Worm (Caenorhabditis elegans) whole organism, early embryonic: Measurements from ENCODE around the gene E02C12.19.
A peak's percentile ranks its signal among the peaks of the same experiment; 100 is the strongest.

Experiments used
- B0310.2 ChIP-seq: sonication (generic microtip); optimal IDR thresholded peaks from 2 replicates; lab custom pipeline; 2016; ENCODE audit warnings: mild to moderate bottlenecking, missing genetic modification characterization, missing compliant biosample characterization
- F13C5.2 ChIP-seq: sonication (generic microtip); optimal IDR thresholded peaks from 2 replicates; lab custom pipeline; 2017; ENCODE audit warnings: mild to moderate bottlenecking, missing genetic modification characterization, inconsistent platforms, missing compliant biosample characterization
- aly-1 ChIP-seq: sonication (generic microtip); optimal IDR thresholded peaks from 2 replicates; lab custom pipeline; 2016; ENCODE audit warnings: missing genetic modification characterization, missing compliant biosample characterization
- ama-1 ChIP-seq: fragments of 150-350 bp; optimal IDR thresholded peaks from 2 replicates; lab custom pipeline; 2014
- ceh-13 ChIP-seq: fragments of 200-800 bp; sonication (Bioruptor generic); optimal IDR thresholded peaks from 2 replicates; lab custom pipeline; 2018; ENCODE audit warnings: mild to moderate bottlenecking, missing genetic modification characterization, missing compliant biosample characterization
- ceh-36 ChIP-seq: sonication (generic microtip); optimal IDR thresholded peaks from 2 replicates; lab custom pipeline; 2016; ENCODE audit warnings: missing genetic modification characterization, inconsistent platforms, missing compliant biosample characterization
- ets-7 ChIP-seq: sonication (generic microtip); optimal IDR thresholded peaks from 2 replicates; lab custom pipeline; 2016; ENCODE audit warnings: missing genotype, missing genetic modification characterization, missing compliant biosample characterization
- flt-1 ChIP-seq: fragments of 200-800 bp; sonication (Bioruptor generic); IDR thresholded peaks from 2 replicates; pipeline ENCODE4 v1.3.6; 2022; ENCODE audit warnings: missing genetic modification characterization, missing compliant biosample characterization
- hmbx-1 ChIP-seq: sonication (generic microtip); optimal IDR thresholded peaks from 2 replicates; lab custom pipeline; 2016; ENCODE audit warnings: mild to moderate bottlenecking, missing genetic modification characterization, missing compliant biosample characterization
- hmg-4 ChIP-seq: fragments of 200-800 bp; sonication (Bioruptor generic); optimal IDR thresholded peaks from 2 replicates; lab custom pipeline; 2018; ENCODE audit warnings: mild to moderate bottlenecking, missing genetic modification characterization, missing compliant biosample characterization
- hnd-1 ChIP-seq: sonication (generic microtip); optimal IDR thresholded peaks from 2 replicates; lab custom pipeline; 2016; ENCODE audit warnings: missing genetic modification characterization, missing compliant biosample characterization
- pes-1 ChIP-seq: fragments of 200-800 bp; sonication (Bioruptor generic); IDR thresholded peaks from 2 replicates; pipeline ENCODE4 v1.3.6; 2022; ENCODE audit warnings: missing genetic modification reagents, missing genetic modification characterization, missing compliant biosample characterization
- scrt-1 ChIP-seq: fragments of 200-800 bp; sonication (Bioruptor generic); IDR thresholded peaks from 2 replicates; pipeline ENCODE4 v1.3.6; 2022; ENCODE audit warnings: missing genetic modification characterization, missing compliant biosample characterization
- sea-1 ChIP-seq: fragments of 200-800 bp; sonication (Bioruptor generic); conservative IDR thresholded peaks from 2 replicates; pipeline ENCODE4 v1.3.6; 2022; ENCODE audit warnings: missing genetic modification characterization, missing compliant biosample characterization
- tbx-11 ChIP-seq: fragments of 200-800 bp; sonication (Bioruptor generic); IDR thresholded peaks from 2 replicates; pipeline ENCODE4 v1.3.6; 2022; ENCODE audit warnings: missing genetic modification characterization, missing compliant biosample characterization
- tbx-37 ChIP-seq: fragments of 200-800 bp; sonication (Bioruptor generic); conservative IDR thresholded peaks from 2 replicates; pipeline ENCODE4 v1.3.6; 2022; ENCODE audit warnings: missing genetic modification reagents, missing genetic modification characterization, missing compliant biosample characterization
- tra-4 ChIP-seq: sonication (generic microtip); optimal IDR thresholded peaks from 2 replicates; lab custom pipeline; 2017; ENCODE audit warnings: missing genetic modification characterization, missing compliant biosample characterization

E02C12.19 gene

ce11 chrV:9376417-9376816, at the start of gene E02C12.19:
E02C12.19 (minus strand) TSS chrV:9376517.
- TF ChIP-seq hmg-4 (GFP tag; lab: Kevin White, UChicago) (no peak), tbx-37 (no peak), F13C5.2 (tag; lab: Kevin White, UChicago) (no peak), scrt-1 (GFP tag; lab: Robert Waterston, UW) (no peak), hmbx-1 (tag; lab: Kevin White, UChicago) (no peak), tra-4 (tag; lab: Kevin White, UChicago) (no peak), ceh-36 (tag; lab: Kevin White, UChicago) (no peak), tbx-11 (no peak), ceh-13 (GFP tag; lab: Kevin White, UChicago) (no peak), sea-1 (GFP tag; lab: Robert Waterston, UW) (no peak), ama-1 (lab: Kevin White, UChicago) (no peak), aly-1 (tag; lab: Kevin White, UChicago) (no peak), hnd-1 (tag; lab: Kevin White, UChicago) (no peak), ets-7 (no peak), pes-1 (no peak), flt-1 (no peak), B0310.2 (tag; lab: Kevin White, UChicago) (no peak)

ce11 chrV:9425593-9425992, 49.3 kb upstream of the E02C12.19 start, which contains the start of gene F36D4.5:
F36D4.5 (minus strand) TSS chrV:9425817.
- TF ChIP-seq flt-1 (no peak), tra-4 (tag; lab: Kevin White, UChicago) (no peak), scrt-1 (GFP tag; lab: Robert Waterston, UW) (no peak), ceh-13 (GFP tag; lab: Kevin White, UChicago) (no peak), ama-1 (lab: Kevin White, UChicago) (no peak)

DNA sequence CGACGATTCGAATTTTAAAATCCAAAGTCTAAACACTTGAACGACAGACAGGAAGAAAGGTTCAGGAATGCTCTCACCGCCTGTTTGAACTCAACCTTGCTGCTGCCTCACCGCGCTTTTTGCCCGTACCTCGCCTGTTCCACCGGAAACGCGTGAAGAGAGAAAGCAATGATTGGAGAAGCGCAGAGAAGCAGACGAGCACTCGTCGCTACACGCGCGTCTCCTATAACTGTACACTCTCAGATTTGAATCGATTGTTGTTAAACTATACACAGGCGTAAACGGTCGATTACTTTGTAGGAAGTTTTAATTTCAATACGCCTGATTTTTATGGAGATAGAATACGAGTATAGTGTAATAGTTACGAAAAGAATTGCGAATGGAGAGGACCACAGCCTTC, 48.2 kb upstream of the E02C12.19 start:
- TF ChIP-seq hmbx-1 (tag; lab: Kevin White, UChicago): no peak
- no peak for TF ChIP-seq scrt-1 (GFP tag; lab: Robert Waterston, UW)
- peak; percentile 51 for TF ChIP-seq ets-7
- no peak for TF ChIP-seq pes-1
- TF ChIP-seq F13C5.2 (tag; lab: Kevin White, UChicago): peak; percentile 25
- TF ChIP-seq hmg-4 (GFP tag; lab: Kevin White, UChicago): peak; percentile 19
- TF ChIP-seq aly-1 (tag; lab: Kevin White, UChicago): no peak
- no peak for TF ChIP-seq B0310.2 (tag; lab: Kevin White, UChicago)

DNA sequence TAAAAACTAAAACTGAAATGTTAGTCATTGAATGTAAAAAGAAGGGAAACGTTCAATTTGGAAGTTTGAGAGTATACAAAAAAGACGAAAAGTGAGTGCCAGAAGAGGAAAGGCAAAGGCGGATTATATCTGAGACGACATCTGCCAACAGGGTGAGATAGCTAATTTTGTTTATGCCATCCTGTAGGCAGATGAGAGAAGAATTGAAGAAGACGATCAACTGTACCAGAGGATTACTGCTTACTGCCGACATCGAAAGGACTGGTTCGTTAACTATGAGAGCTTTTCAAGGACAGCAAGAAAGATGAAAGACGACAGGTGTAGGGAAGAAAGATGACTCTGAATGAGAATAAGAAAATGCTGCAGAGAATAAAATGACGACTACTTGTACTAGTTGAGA, 47.2 kb upstream of the E02C12.19 start:
- TF ChIP-seq tbx-11: no peak
- TF ChIP-seq pes-1: no peak
- no peak for TF ChIP-seq tra-4 (tag; lab: Kevin White, UChicago)
- TF ChIP-seq ama-1 (lab: Kevin White, UChicago): no peak
- no peak for TF ChIP-seq tbx-37
- no peak for TF ChIP-seq hnd-1 (tag; lab: Kevin White, UChicago)
- no peak for TF ChIP-seq sea-1 (GFP tag; lab: Robert Waterston, UW)
- no peak for TF ChIP-seq B0310.2 (tag; lab: Kevin White, UChicago)
- no peak for TF ChIP-seq flt-1
- TF ChIP-seq scrt-1 (GFP tag; lab: Robert Waterston, UW): no peak
- no peak for TF ChIP-seq hmbx-1 (tag; lab: Kevin White, UChicago)
- TF ChIP-seq ets-7: no peak
- TF ChIP-seq ceh-13 (GFP tag; lab: Kevin White, UChicago): no peak
- TF ChIP-seq aly-1 (tag; lab: Kevin White, UChicago): no peak
- no peak for TF ChIP-seq ceh-36 (tag; lab: Kevin White, UChicago)
- TF ChIP-seq hmg-4 (GFP tag; lab: Kevin White, UChicago): no peak
- no peak for TF ChIP-seq F13C5.2 (tag; lab: Kevin White, UChicago)

DNA sequence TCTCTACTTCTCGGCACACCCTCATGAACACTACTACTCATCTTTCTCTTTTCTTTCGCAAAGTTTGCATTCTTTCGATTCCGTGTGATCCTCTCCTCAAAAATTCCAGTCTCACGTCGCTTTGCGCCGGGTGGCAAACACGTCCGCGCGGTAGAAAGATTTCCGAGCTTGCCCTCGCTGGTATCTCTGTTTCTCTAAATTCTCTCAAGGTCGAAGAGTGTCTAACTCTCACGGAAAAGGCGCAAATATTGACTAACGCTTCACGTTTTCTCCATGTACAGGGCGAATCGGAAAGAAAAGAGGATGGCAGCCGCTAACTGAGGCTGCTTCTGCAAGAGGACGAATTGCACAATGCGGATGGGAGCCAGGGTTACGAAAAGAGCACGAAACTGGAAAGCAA, 46.4 kb upstream of the E02C12.19 start:
- TF ChIP-seq ama-1 (lab: Kevin White, UChicago) (no peak), hmg-4 (GFP tag; lab: Kevin White, UChicago) (peak; percentile 66)

DNA sequence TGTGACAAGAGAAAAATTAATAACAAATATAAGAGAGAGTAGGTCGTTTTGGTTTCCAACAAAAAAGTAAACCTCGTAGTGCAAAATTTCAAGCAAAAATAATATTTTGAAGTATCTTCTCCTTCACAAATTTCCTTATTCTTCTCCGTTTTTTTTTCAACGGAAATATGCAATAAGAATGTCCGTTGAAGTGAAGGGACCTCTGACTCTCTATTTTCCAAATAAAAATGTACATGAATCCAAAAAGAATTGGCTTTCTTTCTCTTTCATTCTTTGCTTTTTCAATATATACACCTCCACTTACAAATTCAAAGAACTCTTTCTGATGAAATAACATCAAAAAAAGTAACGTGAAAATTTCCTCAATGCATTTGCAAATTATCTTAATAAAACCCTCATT, 40.3 kb upstream of the E02C12.19 start, which contains the start of gene F36D4.1:
F36D4.1 (plus strand) TSS at position 301 of the 400 bp plus-strand sequence.
- TF ChIP-seq hmbx-1 (tag; lab: Kevin White, UChicago): no peak
- TF ChIP-seq tra-4 (tag; lab: Kevin White, UChicago): no peak
- no peak for TF ChIP-seq ceh-13 (GFP tag; lab: Kevin White, UChicago)
- TF ChIP-seq scrt-1 (GFP tag; lab: Robert Waterston, UW): no peak
- no peak for TF ChIP-seq hnd-1 (tag; lab: Kevin White, UChicago)
- TF ChIP-seq ceh-36 (tag; lab: Kevin White, UChicago): no peak
- TF ChIP-seq B0310.2 (tag; lab: Kevin White, UChicago): no peak
- TF ChIP-seq pes-1: no peak
- no peak for TF ChIP-seq aly-1 (tag; lab: Kevin White, UChicago)
- no peak for TF ChIP-seq ets-7
- TF ChIP-seq flt-1: no peak

- TF ChIP-seq ceh-36 (tag; lab: Kevin White, UChicago) (no peak), scrt-1 (GFP tag; lab: Robert Waterston, UW) (no peak), F13C5.2 (tag; lab: Kevin White, UChicago) (no peak), ceh-13 (GFP tag; lab: Kevin White, UChicago) (no peak), pes-1 (no peak), sea-1 (GFP tag; lab: Robert Waterston, UW) (no peak), tbx-11 (no peak), tra-4 (tag; lab: Kevin White, UChicago) (no peak)
Observed at ce11 chrV:9414516-9414915, 38.2 kb upstream of the E02C12.19 start, which contains the start of gene F36D4.4. F36D4.4 (minus strand) TSS chrV:9414616.

DNA sequence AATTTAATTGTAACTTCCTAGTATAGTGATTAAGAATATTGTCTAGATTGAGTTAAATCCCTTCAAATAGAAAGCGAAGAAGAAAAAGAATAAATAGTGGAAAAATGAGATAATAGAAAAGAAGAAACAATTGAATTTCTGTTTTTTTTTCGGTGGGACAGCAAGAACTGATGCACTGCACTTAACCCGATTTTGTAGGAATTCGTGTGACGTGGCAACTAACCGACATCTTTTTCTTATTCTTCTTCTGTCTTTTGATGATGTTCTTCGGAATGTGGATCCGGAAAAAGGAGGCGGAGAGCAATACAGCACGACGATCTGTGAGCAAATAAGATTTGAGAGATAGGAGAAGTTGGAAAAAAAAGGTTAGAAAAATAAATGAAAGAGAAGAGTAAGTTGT, 32.6 kb upstream of the E02C12.19 start:
- no peak for TF ChIP-seq tbx-11
- TF ChIP-seq ama-1 (lab: Kevin White, UChicago): no peak
- no peak for TF ChIP-seq hnd-1 (tag; lab: Kevin White, UChicago)
- no peak for TF ChIP-seq sea-1 (GFP tag; lab: Robert Waterston, UW)
- TF ChIP-seq ceh-13 (GFP tag; lab: Kevin White, UChicago): no peak
- TF ChIP-seq aly-1 (tag; lab: Kevin White, UChicago): no peak
- TF ChIP-seq ceh-36 (tag; lab: Kevin White, UChicago): no peak
- TF ChIP-seq B0310.2 (tag; lab: Kevin White, UChicago): no peak
- no peak for TF ChIP-seq F13C5.2 (tag; lab: Kevin White, UChicago)
- TF ChIP-seq scrt-1 (GFP tag; lab: Robert Waterston, UW): no peak
